Fruit fly (Drosophila melanogaster) whole organism, embryonic: ENCODE measurements around the gene CG1299.

Experiments
- Bgb ChIP-seq: fragments of 200-800 bp; sonication (Bioruptor generic); IDR thresholded peaks from 2 replicates; pipeline ENCODE4 v1.3.6; 2022; ENCODE audit warnings: missing biosample characterization, missing genetic modification characterization; ENCODE audit not compliant: partially characterized antibody
- CG11247 ChIP-seq: fragments of 200-800 bp; sonication (Bioruptor generic); IDR thresholded peaks from 2 replicates; pipeline ENCODE4 v1.3.6; 2022; ENCODE audit warnings: missing biosample characterization, missing genetic modification characterization
- CG11398 ChIP-seq: fragments of 200-800 bp; sonication (Bioruptor generic); optimal IDR thresholded peaks from 2 replicates; lab custom pipeline; 2016; ENCODE audit warnings: missing biosample characterization, missing genetic modification characterization
- CG12299 ChIP-seq: fragments of 200-800 bp; sonication (Bioruptor generic); optimal IDR thresholded peaks from 2 replicates; lab custom pipeline; 2018; ENCODE audit warnings: missing biosample characterization, mild to moderate bottlenecking, missing genetic modification characterization
- CG15269 ChIP-seq: fragments of 200-800 bp; sonication (Bioruptor generic); optimal IDR thresholded peaks from 2 replicates; lab custom pipeline; 2018; ENCODE audit warnings: missing biosample characterization, mild to moderate bottlenecking, missing genetic modification characterization, moderate library complexity
- CG16815 ChIP-seq: fragments of 200-800 bp; sonication (Bioruptor generic); optimal IDR thresholded peaks from 3 replicates; lab custom pipeline; 2017; ENCODE audit warnings: missing biosample characterization, mild to moderate bottlenecking, missing genetic modification characterization
- CG17829 ChIP-seq: fragments of 200-800 bp; optimal IDR thresholded peaks from 2 replicates; lab custom pipeline; 2019; ENCODE audit warnings: missing biosample characterization, mild to moderate bottlenecking, missing genetic modification characterization, moderate library complexity
- CG18476 ChIP-seq: fragments of 200-800 bp; sonication (Bioruptor generic); optimal IDR thresholded peaks from 2 replicates; lab custom pipeline; 2016; ENCODE audit warnings: missing biosample characterization, mild to moderate bottlenecking, missing genetic modification characterization
- CG18599 ChIP-seq: fragments of 200-800 bp; sonication (Bioruptor generic); optimal IDR thresholded peaks from 3 replicates; lab custom pipeline; 2017; ENCODE audit warnings: missing biosample characterization, missing genetic modification characterization, mild to moderate bottlenecking, moderate library complexity, missing genetic modification reagents
- CG30431 ChIP-seq: fragments of 200-800 bp; sonication (Bioruptor generic); optimal IDR thresholded peaks from 2 replicates; lab custom pipeline; 2017; ENCODE audit warnings: missing biosample characterization, missing genetic modification characterization
- CG34224 ChIP-seq: fragments of 200-800 bp; sonication (Bioruptor generic); IDR thresholded peaks from 3 replicates; pipeline ENCODE4 v1.3.6; 2022; ENCODE audit warnings: missing biosample characterization, missing genetic modification characterization; ENCODE audit not compliant: partially characterized antibody
- CG42726 ChIP-seq: fragments of 200-800 bp; sonication (Bioruptor generic); IDR thresholded peaks from 2 replicates; pipeline ENCODE4 v1.3.6; 2022; ENCODE audit warnings: missing biosample characterization, missing genetic modification characterization; ENCODE audit not compliant: partially characterized antibody
- CG4328 ChIP-seq: fragments of 200-800 bp; sonication (Bioruptor generic); optimal IDR thresholded peaks from 3 replicates; lab custom pipeline; 2017; ENCODE audit warnings: missing biosample characterization, missing genetic modification reagents, missing genetic modification characterization
- CG5953 ChIP-seq: fragments of 200-800 bp; sonication (Bioruptor generic); IDR thresholded peaks from 2 replicates; pipeline ENCODE4 v1.3.6; 2022; ENCODE audit warnings: missing biosample characterization, missing genetic modification characterization
- CG6689 ChIP-seq: fragments of 200-800 bp; sonication (Bioruptor generic); IDR thresholded peaks from 2 replicates; pipeline ENCODE4 v1.3.6; 2022; ENCODE audit warnings: missing biosample characterization, missing genetic modification characterization
- CG7556 ChIP-seq: fragments of 200-800 bp; sonication (Bioruptor generic); optimal IDR thresholded peaks from 2 replicates; lab custom pipeline; 2017; ENCODE audit warnings: missing biosample characterization, mild to moderate bottlenecking, missing genetic modification characterization
- Dfd ChIP-seq, 2 experiments: fragments of >200 bp; optimal IDR thresholded peaks; 2 replicates each; lab custom pipeline; 2017; ENCODE audit warnings: missing biosample characterization in 2 of 2, missing genetic modification characterization in 2 of 2
- Ets65A ChIP-seq: fragments of 200-800 bp; sonication (Bioruptor generic); peaks from one replicate; lab custom pipeline; 2016; ENCODE audit warnings: missing biosample characterization, missing genetic modification characterization
- Fer2 ChIP-seq: fragments of 200-800 bp; sonication (Bioruptor generic); optimal IDR thresholded peaks from 2 replicates; lab custom pipeline; 2018; ENCODE audit warnings: missing biosample characterization, mild to moderate bottlenecking, missing genetic modification characterization, moderate library complexity
- Hsf ChIP-seq: fragments of 200-800 bp; sonication (Bioruptor generic); optimal IDR thresholded peaks from 3 replicates; lab custom pipeline; 2016; ENCODE audit warnings: missing biosample characterization, missing genetic modification characterization
- Jarid2 ChIP-seq: fragments of 200-800 bp; sonication (Bioruptor generic); optimal IDR thresholded peaks from 3 replicates; lab custom pipeline; 2017; ENCODE audit warnings: mild to moderate bottlenecking, missing biosample characterization, missing genetic modification reagents, missing genetic modification characterization
- Med ChIP-seq: fragments of 200-800 bp; sonication (Bioruptor generic); peaks from one replicate; lab custom pipeline; 2016; ENCODE audit warnings: missing biosample characterization, missing genetic modification characterization, mild to moderate bottlenecking, inconsistent platforms, moderate library complexity
- Nf-YC ChIP-seq: fragments of 200-800 bp; optimal IDR thresholded peaks from 3 replicates; lab custom pipeline; 2019; ENCODE audit warnings: missing biosample characterization, mild to moderate bottlenecking, missing genetic modification characterization, moderate library complexity
- PHDP ChIP-seq: fragments of 200-800 bp; sonication (Bioruptor generic); optimal IDR thresholded peaks from 3 replicates; lab custom pipeline; 2018; ENCODE audit warnings: missing biosample characterization, mild to moderate bottlenecking, missing genetic modification characterization, moderate library complexity
- Six4 ChIP-seq: fragments of 200-800 bp; sonication (Bioruptor generic); optimal IDR thresholded peaks from 2 replicates; lab custom pipeline; 2016; ENCODE audit warnings: missing biosample characterization, missing genetic modification characterization
- ap ChIP-seq: fragments of 200-800 bp; sonication (Bioruptor generic); IDR thresholded peaks from 2 replicates; pipeline ENCODE4 v1.3.6; 2022; ENCODE audit warnings: missing biosample characterization, missing genetic modification characterization
- ara ChIP-seq: fragments of 200-800 bp; sonication (Bioruptor generic); IDR thresholded peaks from 2 replicates; pipeline ENCODE4 v1.3.6; 2022; ENCODE audit warnings: missing biosample characterization, missing genetic modification characterization
- ato ChIP-seq: fragments of 200-800 bp; sonication (Bioruptor generic); IDR thresholded peaks from 2 replicates; pipeline ENCODE4 v1.3.6; 2022; ENCODE audit warnings: missing biosample characterization, missing genetic modification characterization; ENCODE audit not compliant: partially characterized antibody
- bigmax ChIP-seq: fragments of 200-800 bp; sonication (Bioruptor generic); optimal IDR thresholded peaks from 2 replicates; lab custom pipeline; 2018; ENCODE audit warnings: missing biosample characterization, mild to moderate bottlenecking, missing genetic modification characterization
- bsh ChIP-seq, 2 experiments: fragments of 200-800 bp; sonication (Bioruptor generic); optimal IDR thresholded peaks; 2 replicates each; lab custom pipeline; 2017 to 2018; ENCODE audit warnings: mild to moderate bottlenecking in 2 of 2, missing biosample characterization in 2 of 2, missing genetic modification characterization in 2 of 2, moderate library complexity in 1 of 2
- crp ChIP-seq, 2 experiments: fragments of 200-800 bp; sonication (Bioruptor generic); optimal IDR thresholded peaks; 2 replicates in 1 of 2; 3 replicates in 1 of 2; lab custom pipeline; 2017; ENCODE audit warnings: missing biosample characterization in 2 of 2, missing genetic modification characterization in 2 of 2, mild to moderate bottlenecking in 1 of 2, moderate library complexity in 1 of 2
- dmrt11E ChIP-seq: fragments of 200-800 bp; sonication (Bioruptor generic); optimal IDR thresholded peaks from 3 replicates; lab custom pipeline; 2018; ENCODE audit warnings: missing biosample characterization, mild to moderate bottlenecking, missing genetic modification characterization, moderate library complexity
- emc ChIP-seq: fragments of 200-800 bp; sonication (Bioruptor generic); optimal IDR thresholded peaks from 2 replicates; lab custom pipeline; 2016; ENCODE audit warnings: missing biosample characterization, missing genetic modification characterization
- gcm2 ChIP-seq: fragments of 200-800 bp; sonication (Bioruptor generic); optimal IDR thresholded peaks from 2 replicates; lab custom pipeline; 2016; ENCODE audit warnings: missing biosample characterization, missing genetic modification characterization
- inv ChIP-seq: fragments of 200-800 bp; sonication (Bioruptor generic); IDR thresholded peaks from 2 replicates; pipeline ENCODE4 v1.3.6; 2022; ENCODE audit warnings: missing biosample characterization, missing genetic modification characterization; ENCODE audit not compliant: partially characterized antibody
- kah ChIP-seq: fragments of 200-800 bp; sonication (Bioruptor generic); optimal IDR thresholded peaks from 2 replicates; lab custom pipeline; 2018; ENCODE audit warnings: missing biosample characterization, mild to moderate bottlenecking, missing genetic modification characterization
- knrl ChIP-seq: fragments of 200-800 bp; sonication (Bioruptor generic); IDR thresholded peaks from 3 replicates; pipeline ENCODE4 v1.3.6; 2022; ENCODE audit warnings: missing biosample characterization, missing genetic modification characterization; ENCODE audit not compliant: partially characterized antibody
- lmd ChIP-seq: fragments of 200-800 bp; sonication (Bioruptor generic); IDR thresholded peaks from 2 replicates; pipeline ENCODE4 v1.3.6; 2022; ENCODE audit warnings: missing biosample characterization, missing genetic modification characterization
- nerfin-2 ChIP-seq: fragments of 200-800 bp; sonication (Bioruptor generic); IDR thresholded peaks from 2 replicates; pipeline ENCODE4 v1.3.6; 2022; ENCODE audit warnings: missing biosample characterization, missing genetic modification characterization; ENCODE audit not compliant: partially characterized antibody
- oc ChIP-seq: fragments of 200-800 bp; sonication (Bioruptor generic); optimal IDR thresholded peaks from 2 replicates; lab custom pipeline; 2018; ENCODE audit warnings: missing biosample characterization, mild to moderate bottlenecking, missing genetic modification characterization, moderate library complexity
- otp ChIP-seq: fragments of 200-800 bp; sonication (Bioruptor generic); IDR thresholded peaks from 3 replicates; pipeline ENCODE4, ENCODE4 v1.3.6; 2022; ENCODE audit warnings: missing biosample characterization, missing genetic modification characterization
- p53 ChIP-seq: fragments of 200-800 bp; sonication (Bioruptor generic); optimal IDR thresholded peaks from 2 replicates; lab custom pipeline; 2016; ENCODE audit warnings: missing biosample characterization, missing genetic modification characterization
- pros ChIP-seq: fragments of 200-800 bp; sonication (Bioruptor generic); optimal IDR thresholded peaks from 3 replicates; lab custom pipeline; 2019; ENCODE audit warnings: missing biosample characterization, mild to moderate bottlenecking, missing genetic modification characterization, moderate library complexity
- schlank ChIP-seq: fragments of 200-800 bp; sonication (Bioruptor generic); optimal IDR thresholded peaks from 2 replicates; lab custom pipeline; 2018; ENCODE audit warnings: missing biosample characterization, mild to moderate bottlenecking, missing genetic modification characterization
- sens ChIP-seq: fragments of 200-800 bp; sonication (Bioruptor generic); peaks from one replicate; lab custom pipeline; 2016; ENCODE audit warnings: missing biosample characterization, missing genetic modification characterization
- tll ChIP-seq, 2 experiments: fragments of 200-800 bp in 1 of 2; fragments of >200 bp in 1 of 2; sonication (Bioruptor generic) in 1 of 2; optimal IDR thresholded peaks; 2 replicates each; lab custom pipeline; 2017 to 2019; ENCODE audit warnings: missing biosample characterization in 2 of 2, missing genetic modification characterization in 2 of 2, mild to moderate bottlenecking in 1 of 2, moderate library complexity in 1 of 2
- trem ChIP-seq: fragments of 200-800 bp; optimal IDR thresholded peaks from 3 replicates; lab custom pipeline; 2019; ENCODE audit warnings: missing biosample characterization, mild to moderate bottlenecking, missing genetic modification characterization, moderate library complexity
- tup ChIP-seq: fragments of 200-800 bp; sonication (Bioruptor generic); optimal IDR thresholded peaks from 2 replicates; lab custom pipeline; 2016; ENCODE audit warnings: missing biosample characterization, mild to moderate bottlenecking, missing genetic modification characterization, moderate library complexity

CG1299 gene

dm6 chr3L:4122185-4122767 lies 26.2 kb upstream of the CG1299 start, which contains the start of gene Chd64 (continued):
- peak; percentile 53 for TF ChIP-seq CG7556 (GFP tag; lab: Kevin White, UChicago)
- TF ChIP-seq Nf-YC (tag; lab: Kevin White, UChicago), result peak; percentile 48
- no peak for TF ChIP-seq oc (tag; lab: Kevin White, UChicago)
- peak; percentile 90 for TF ChIP-seq Jarid2 (GFP tag; lab: Kevin White, UChicago)
- TF ChIP-seq Fer2 (tag; lab: Kevin White, UChicago), result no peak
- TF ChIP-seq CG4328 (GFP tag; lab: Kevin White, UChicago), result no peak
- peak; percentile 53 for TF ChIP-seq PHDP (tag; lab: Kevin White, UChicago)
- no peak for TF ChIP-seq CG12299 (tag; lab: Kevin White, UChicago)
- TF ChIP-seq Med, result peak; percentile 94
- no peak for TF ChIP-seq CG16815 (GFP tag; lab: Kevin White, UChicago)
- no peak for TF ChIP-seq CG5953 (GFP tag; lab: Robert Waterston, UW)
- TF ChIP-seq p53 (GFP tag; lab: Kevin White, UChicago), result no peak
- TF ChIP-seq Ets65A (GFP tag; lab: Kevin White, UChicago), result no peak
- peak; percentile 27 for TF ChIP-seq tup (GFP tag; lab: Kevin White, UChicago)
- no peak for TF ChIP-seq dmrt11E (tag; lab: Kevin White, UChicago)
- TF ChIP-seq bsh (GFP tag; optimal IDR thresholded peaks at IDR 0.05; lab: Kevin White, UChicago), result no peak
- TF ChIP-seq nerfin-2 (GFP tag; lab: Robert Waterston, UW), result no peak
- TF ChIP-seq CG11398, result no peak
- TF ChIP-seq CG34224 (GFP tag; lab: Robert Waterston, UW), result peak; percentile 55; the same call in 2 of the 3 replicates
- TF ChIP-seq ato (GFP tag; lab: Robert Waterston, UW), result peak; percentile 51; the same call in 1 of the 2 replicates
- TF ChIP-seq CG42726 (GFP tag; lab: Robert Waterston, UW), result 0 out of 2 replicates have a peak, but pooled peaks have one; percentile 52
- TF ChIP-seq kah (GFP tag; lab: Kevin White, UChicago), result peak; percentile 3
- TF ChIP-seq Hsf, result peak; percentile 23
- 0 out of 3 replicates have a peak, but pooled peaks have one; percentile 9 for TF ChIP-seq otp (GFP tag; lab: Robert Waterston, UW)
- no peak for TF ChIP-seq inv (GFP tag; lab: Robert Waterston, UW)
- no peak for TF ChIP-seq lmd (GFP tag; lab: Robert Waterston, UW)
- 0 out of 2 replicates have a peak, but pooled peaks have one; percentile 14 for TF ChIP-seq CG11247
- TF ChIP-seq ap, result no peak
- no peak for TF ChIP-seq ara
- TF ChIP-seq CG30431, result no peak
- no peak for TF ChIP-seq trem
- TF ChIP-seq CG18599 (GFP tag; lab: Kevin White, UChicago), result peak; percentile 82
- TF ChIP-seq Bgb (GFP tag; lab: Robert Waterston, UW), result peak; percentile 62; the same call in 1 of the 2 replicates
- TF ChIP-seq Dfd (GFP tag; optimal IDR thresholded peaks at IDR 0.05; lab: Kevin White, UChicago), result no peak
- TF ChIP-seq CG18476, result peak; percentile 6
- TF ChIP-seq CG15269 (tag; lab: Kevin White, UChicago), result peak; percentile 52
- TF ChIP-seq knrl (GFP tag; lab: Robert Waterston, UW), result no peak; the same call in 2 of the 3 replicates
- peak; percentile 47 for TF ChIP-seq sens
- no peak for TF ChIP-seq emc (GFP tag; lab: Kevin White, UChicago)
- no peak for TF ChIP-seq gcm2 (GFP tag; lab: Kevin White, UChicago)
- no peak for TF ChIP-seq schlank (tag; lab: Kevin White, UChicago)
- no peak for TF ChIP-seq CG17829 (tag; lab: Kevin White, UChicago)
- no peak for TF ChIP-seq Six4
- no peak for TF ChIP-seq bigmax
- no peak for TF ChIP-seq pros (GFP tag; lab: Kevin White, UChicago)
- peak in 1 of 2 experiments; percentile 76 for TF ChIP-seq crp (GFP tag; optimal IDR thresholded peaks at IDR 0.05; lab: Kevin White, UChicago)
- TF ChIP-seq CG6689 (GFP tag; lab: Robert Waterston, UW), result no peak
- no peak for TF ChIP-seq tll (GFP tag; optimal IDR thresholded peaks at IDR 0.05; lab: Kevin White, UChicago)
